Worm (Caenorhabditis elegans) whole organism, late embryonic: ENCODE data around the gene Y56A3A.41.

ENCODE experiments used
- C08G9.2 ChIP-seq: sonication (generic microtip); optimal IDR thresholded peaks from 2 replicates; lab custom pipeline; 2016; ENCODE audit warnings: mild to moderate bottlenecking, missing genetic modification characterization, moderate library complexity, missing compliant biosample characterization
- F13H6.1 ChIP-seq: sonication (generic microtip); optimal IDR thresholded peaks from 2 replicates; lab custom pipeline; 2016; ENCODE audit warnings: missing genetic modification characterization, missing compliant biosample characterization
- K02D7.2 ChIP-seq: sonication (generic microtip); optimal IDR thresholded peaks from 2 replicates; lab custom pipeline; 2017; ENCODE audit warnings: mild to moderate bottlenecking, missing genetic modification characterization, missing compliant biosample characterization
- K09A11.1 ChIP-seq: sonication (generic microtip); optimal IDR thresholded peaks from 2 replicates; lab custom pipeline; 2017; ENCODE audit warnings: antibody characterized with exemption, mild to moderate bottlenecking, missing genetic modification characterization, missing compliant biosample characterization; ENCODE audit not compliant: insufficient read depth
- ahr-1 ChIP-seq: sonication (generic microtip); optimal IDR thresholded peaks from 2 replicates; lab custom pipeline; 2016; ENCODE audit warnings: missing genetic modification characterization, missing compliant biosample characterization
- ama-1 ChIP-seq: fragments of 150-350 bp; optimal IDR thresholded peaks from 2 replicates; lab custom pipeline; 2014
- ceh-30 ChIP-seq: fragments of 150-350 bp; optimal IDR thresholded peaks from 2 replicates; lab custom pipeline; 2014; ENCODE audit warnings: missing biosample characterization, missing genetic modification characterization
- ceh-45 ChIP-seq: fragments of 200-800 bp; sonication (Bioruptor generic); IDR thresholded peaks from 2 replicates; pipeline ENCODE4 v1.3.6; 2022; ENCODE audit warnings: missing genetic modification reagents, missing genetic modification characterization, missing compliant biosample characterization
- ceh-48 ChIP-seq: sonication (generic microtip); optimal IDR thresholded peaks from 2 replicates; lab custom pipeline; 2016; ENCODE audit warnings: missing genetic modification characterization, inconsistent platforms, missing compliant biosample characterization
- che-1 ChIP-seq: sonication (generic microtip); optimal IDR thresholded peaks from 2 replicates; lab custom pipeline; 2016; ENCODE audit warnings: mild to moderate bottlenecking, missing genetic modification characterization, missing compliant biosample characterization
- dve-1 ChIP-seq: sonication (generic microtip); optimal IDR thresholded peaks from 2 replicates; lab custom pipeline; 2017; ENCODE audit warnings: antibody characterized with exemption, mild to moderate bottlenecking, missing genetic modification characterization, missing compliant biosample characterization
- elt-2 ChIP-seq: sonication (generic microtip); optimal IDR thresholded peaks from 2 replicates; lab custom pipeline; 2016; ENCODE audit warnings: missing genetic modification reagents, missing genetic modification characterization, missing compliant biosample characterization
- elt-4 ChIP-seq: sonication (generic microtip); optimal IDR thresholded peaks from 2 replicates; lab custom pipeline; 2016; ENCODE audit warnings: missing genetic modification characterization, missing compliant biosample characterization
- fax-1 ChIP-seq: sonication (generic microtip); optimal IDR thresholded peaks from 2 replicates; lab custom pipeline; 2016; ENCODE audit warnings: missing genotype, missing genetic modification characterization, missing compliant biosample characterization
- fkh-10 ChIP-seq: fragments of 150-350 bp; optimal IDR thresholded peaks from 2 replicates; lab custom pipeline; 2014; ENCODE audit warnings: missing biosample characterization, missing genetic modification reagents, missing genetic modification characterization
- gmeb-2 ChIP-seq: sonication (generic microtip); optimal IDR thresholded peaks from 2 replicates; lab custom pipeline; 2016; ENCODE audit warnings: missing genetic modification characterization, inconsistent platforms, missing compliant biosample characterization
- hlh-13 ChIP-seq: fragments of 200-800 bp; sonication (Bioruptor generic); optimal IDR thresholded peaks from 2 replicates; lab custom pipeline; 2018; ENCODE audit warnings: mild to moderate bottlenecking, missing genetic modification characterization, missing compliant biosample characterization
- hlh-30 ChIP-seq: sonication (generic microtip); optimal IDR thresholded peaks from 2 replicates; lab custom pipeline; 2017; ENCODE audit warnings: antibody characterized with exemption, missing genetic modification characterization, missing compliant biosample characterization; ENCODE audit not compliant: insufficient read depth
- hlh-6 ChIP-seq: sonication (generic microtip); optimal IDR thresholded peaks from 2 replicates; lab custom pipeline; 2016; ENCODE audit warnings: missing genotype, missing genetic modification characterization, missing compliant biosample characterization
- lim-6 ChIP-seq: sonication (generic microtip); optimal IDR thresholded peaks from 2 replicates; lab custom pipeline; 2016; ENCODE audit warnings: missing genetic modification characterization, missing compliant biosample characterization
- lin-11 ChIP-seq: fragments of 200-800 bp; sonication (Bioruptor generic); optimal IDR thresholded peaks from 2 replicates; lab custom pipeline; 2018; ENCODE audit warnings: mild to moderate bottlenecking, missing genetic modification characterization, missing compliant biosample characterization
- mec-3 ChIP-seq: sonication (generic microtip); optimal IDR thresholded peaks from 2 replicates; lab custom pipeline; 2016; ENCODE audit warnings: borderline replicate concordance, missing genetic modification characterization, missing compliant biosample characterization
- nfya-1 ChIP-seq: sonication (generic microtip); optimal IDR thresholded peaks from 2 replicates; lab custom pipeline; 2017; ENCODE audit warnings: missing genetic modification characterization, mild to moderate bottlenecking, missing compliant biosample characterization, antibody characterized with exemption, moderate library complexity
- npax-4 ChIP-seq: sonication (generic microtip); optimal IDR thresholded peaks from 2 replicates; lab custom pipeline; 2016; ENCODE audit warnings: missing genetic modification characterization, missing compliant biosample characterization
- odd-2 ChIP-seq: sonication (generic microtip); optimal IDR thresholded peaks from 2 replicates; lab custom pipeline; 2017; ENCODE audit warnings: antibody characterized with exemption, mild to moderate bottlenecking, missing genetic modification characterization, missing compliant biosample characterization
- pat-9 ChIP-seq: fragments of 200-800 bp; sonication (Bioruptor generic); optimal IDR thresholded peaks from 2 replicates; lab custom pipeline; 2018; ENCODE audit warnings: mild to moderate bottlenecking, missing genetic modification characterization, moderate library complexity, missing compliant biosample characterization
- pax-1 ChIP-seq: fragments of 150-350 bp; optimal IDR thresholded peaks from 2 replicates; lab custom pipeline; 2014; ENCODE audit warnings: missing biosample characterization, missing genetic modification characterization
- pha-2 ChIP-seq: sonication (generic microtip); optimal IDR thresholded peaks from 2 replicates; lab custom pipeline; 2017; ENCODE audit warnings: mild to moderate bottlenecking, missing genetic modification characterization, missing compliant biosample characterization
- pqm-1 ChIP-seq: sonication (generic microtip); optimal IDR thresholded peaks from 2 replicates; lab custom pipeline; 2016; ENCODE audit warnings: missing genetic modification characterization, missing compliant biosample characterization
- pros-1 ChIP-seq: fragments of 150-350 bp; optimal IDR thresholded peaks from 2 replicates; lab custom pipeline; 2014; ENCODE audit warnings: missing biosample characterization, missing genetic modification reagents, missing genetic modification characterization
- sdc-2 ChIP-seq: sonication (generic microtip); optimal IDR thresholded peaks from 2 replicates; lab custom pipeline; 2016; ENCODE audit warnings: missing genotype, missing genetic modification characterization, missing compliant biosample characterization
- syd-9 ChIP-seq: sonication (generic microtip); optimal IDR thresholded peaks from 2 replicates; lab custom pipeline; 2016; ENCODE audit warnings: mild to moderate bottlenecking, missing genetic modification characterization, moderate library complexity, missing compliant biosample characterization
- unc-55 ChIP-seq: sonication (generic microtip); optimal IDR thresholded peaks from 2 replicates; lab custom pipeline; 2017; ENCODE audit warnings: missing biosample characterization, missing genetic modification reagents, missing genetic modification characterization
- ztf-16 ChIP-seq: sonication (generic microtip); optimal IDR thresholded peaks from 2 replicates; lab custom pipeline; 2017; ENCODE audit warnings: missing genetic modification characterization, missing compliant biosample characterization

Gene Y56A3A.41

DNA sequence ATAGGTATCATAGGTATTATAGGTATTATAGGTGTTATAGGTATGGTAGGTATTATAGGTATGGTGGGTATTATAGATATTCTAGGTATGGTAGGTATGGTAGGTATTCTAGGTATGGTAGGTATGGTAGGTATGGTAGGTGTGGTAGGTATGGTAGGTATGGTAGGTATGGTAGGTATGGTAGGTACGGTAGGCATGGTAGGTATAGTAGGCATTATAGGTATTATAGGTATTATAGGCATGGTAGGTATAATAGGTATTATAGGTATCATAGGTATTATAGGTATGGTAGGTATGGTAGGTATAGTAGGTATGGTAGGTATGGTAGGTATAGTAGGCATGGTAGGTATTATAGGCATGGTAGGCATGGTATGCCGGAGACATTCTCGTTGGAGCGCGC is 39.1 kb upstream of the Y56A3A.41 start:
- no peak for TF ChIP-seq che-1
- TF ChIP-seq mec-3 (tag; lab: Kevin White, UChicago): no peak
- no peak for TF ChIP-seq K02D7.2 (tag; lab: Kevin White, UChicago)

DNA sequence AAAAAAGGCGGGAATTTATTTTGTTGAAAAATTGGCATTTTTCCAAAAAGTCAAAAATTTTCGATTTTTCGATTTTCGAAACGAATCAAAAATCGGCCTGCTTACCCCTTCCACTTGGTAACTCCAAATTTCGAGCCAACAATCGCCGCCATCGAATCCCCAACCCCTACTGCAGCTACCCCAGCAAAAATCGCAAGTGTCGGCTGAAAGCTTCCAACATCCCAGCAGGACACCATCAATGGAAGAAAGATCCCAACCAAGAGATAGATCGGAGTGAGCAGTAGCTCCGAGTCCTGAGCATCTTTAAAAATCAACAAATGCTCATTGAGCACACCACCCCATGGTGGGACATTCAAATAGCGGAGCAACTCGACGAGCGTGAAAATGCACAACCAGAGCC is 38.1 kb upstream of the Y56A3A.41 start:
- no peak for TF ChIP-seq che-1
- no peak for TF ChIP-seq ceh-30
- TF ChIP-seq lim-6 (tag; lab: Kevin White, UChicago): no peak
- no peak for TF ChIP-seq hlh-30 (tag; lab: Kevin White, UChicago)
- TF ChIP-seq pqm-1 (tag; lab: Kevin White, UChicago): no peak
- TF ChIP-seq elt-2 (tag; lab: Kevin White, UChicago): no peak
- TF ChIP-seq F13H6.1: no peak
- TF ChIP-seq lin-11 (tag; lab: Kevin White, UChicago): no peak
- TF ChIP-seq dve-1 (tag; lab: Kevin White, UChicago): no peak
- TF ChIP-seq pat-9 (tag; lab: Kevin White, UChicago): no peak
- TF ChIP-seq gmeb-2 (tag; lab: Kevin White, UChicago): no peak
- TF ChIP-seq C08G9.2: no peak

DNA sequence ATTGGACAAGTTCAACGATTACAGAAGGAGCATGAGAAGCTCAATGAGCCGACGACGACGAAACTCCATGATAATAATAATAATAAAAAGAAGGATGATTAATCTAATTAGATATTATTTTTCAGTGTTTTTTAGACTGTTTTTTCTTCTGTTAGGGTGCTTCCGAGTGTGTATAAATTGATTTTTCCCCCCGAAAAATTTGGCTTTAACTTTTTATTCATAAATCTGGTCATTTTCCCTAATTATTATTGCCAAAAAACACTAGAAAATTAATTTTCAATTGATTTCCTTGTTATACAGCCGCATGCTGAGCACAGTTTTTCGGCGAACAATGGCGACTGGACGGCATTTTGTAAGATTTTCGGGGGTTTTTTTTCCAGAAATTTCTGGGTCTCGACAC is 30.7 kb upstream of the Y56A3A.41 start, which contains the start of gene nft-1:
Gene nft-1 (plus strand): TSS at position 301 of the 400 bp plus-strand sequence.
- TF ChIP-seq hlh-13 (GFP tag; lab: Kevin White, UChicago) (no peak), hlh-6 (tag; lab: Kevin White, UChicago) (no peak), npax-4 (tag; lab: Kevin White, UChicago) (no peak), fax-1 (tag; lab: Kevin White, UChicago) (no peak), che-1 (no peak), elt-4 (tag; lab: Kevin White, UChicago) (no peak), pax-1 (tag; lab: Kevin White, UChicago) (no peak), fkh-10 (no peak), sdc-2 (no peak), ztf-16 (tag; lab: Kevin White, UChicago) (no peak)

DNA sequence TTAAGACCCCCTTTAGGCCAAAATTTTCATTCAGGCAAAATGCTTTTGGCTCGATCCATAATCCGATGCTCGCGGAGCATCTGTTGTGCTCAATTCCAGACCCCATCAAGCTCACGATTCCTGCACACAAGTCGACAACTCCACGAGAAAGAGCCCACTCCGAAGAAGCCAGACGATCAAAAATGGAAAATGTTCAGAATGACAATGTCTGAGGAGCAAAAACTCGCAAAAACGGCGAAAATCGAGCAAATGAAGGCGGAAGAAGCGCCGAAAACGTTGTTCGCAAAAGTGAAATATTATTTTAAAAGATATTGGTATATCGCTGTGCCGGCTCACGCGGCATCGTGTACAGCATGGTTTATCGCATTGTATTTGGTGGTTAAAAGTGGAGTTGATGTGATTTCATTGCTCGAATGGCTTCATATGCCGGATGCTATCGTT is 28.8 kb upstream of the Y56A3A.41 start, which contains the start of gene Y56A3A.22:
Gene Y56A3A.22 (plus strand): TSS at position 35 of the 441 bp plus-strand sequence.
- TF ChIP-seq ahr-1 (tag; lab: Kevin White, UChicago): no peak
- TF ChIP-seq ama-1 (lab: Kevin White, UChicago): peak; percentile 72
- no peak for TF ChIP-seq ceh-45 (GFP tag; lab: Robert Waterston, UW)
- TF ChIP-seq lim-6 (tag; lab: Kevin White, UChicago): no peak
- TF ChIP-seq, all 69 proteins: peak for 1

DNA sequence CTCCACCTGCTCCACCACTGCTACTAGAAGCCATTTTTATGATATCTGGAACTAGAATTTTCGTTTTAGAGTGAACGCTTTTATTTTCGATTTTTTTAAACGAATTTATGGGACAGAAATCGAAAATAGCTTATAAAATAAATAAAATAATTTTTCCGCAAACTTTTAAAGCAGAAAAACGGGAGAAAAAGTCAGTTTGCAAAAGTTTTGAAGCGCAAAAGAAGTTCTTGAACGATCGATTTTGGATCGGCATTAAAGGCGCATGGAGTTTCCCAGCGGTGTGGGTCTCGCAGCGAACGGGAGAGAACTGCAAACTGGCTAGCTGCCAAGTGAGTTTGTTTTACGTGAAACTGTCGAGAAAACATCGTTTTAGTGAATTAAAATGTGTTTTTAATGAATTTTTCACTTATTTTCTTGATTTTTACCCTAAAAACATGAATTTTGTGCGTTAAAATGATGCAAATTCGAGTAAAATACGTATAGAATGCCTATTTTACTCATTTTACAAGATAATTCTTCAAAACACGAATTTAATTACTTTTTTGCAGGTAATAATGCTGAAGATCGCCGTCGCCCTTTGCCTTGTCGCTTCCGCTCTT is 27.4 kb upstream of the Y56A3A.41 start, which contains the start of the genes ccf-1 and trap-4:
Gene ccf-1 (minus strand): TSS at position 51 of the 599 bp plus-strand sequence.
Gene trap-4 (plus strand): TSS at position 549 of the 599 bp plus-strand sequence.
- TF ChIP-seq elt-2 (tag; lab: Kevin White, UChicago) (peak; percentile 12), odd-2 (no peak), ceh-30 (peak; percentile 24), dve-1 (tag; lab: Kevin White, UChicago) (no peak), pros-1 (no peak), pha-2 (no peak), syd-9 (tag; lab: Kevin White, UChicago) (no peak), unc-55 (peak; percentile 12), ceh-48 (no peak), nfya-1 (tag; lab: Kevin White, UChicago) (peak; percentile 36), K09A11.1 (no peak)
